Worm (Caenorhabditis elegans): ENCODE measurements around the gene C16A11.7.

The C16A11.7 gene

ce11 chrII:4235959-4236358 is 20.8 kb downstream of the C16A11.7 start, which contains the start of gene fbxc-43:
Gene fbxc-43 (minus strand): TSS chrII:4235996.
- TF ChIP-seq M03D4.4 (tag; optimal IDR thresholded peaks at IDR 0.05) (no peak), sem-2 (GFP tag; optimal IDR thresholded peaks at IDR 0.05) (no peak), nhr-28 (tag; optimal IDR thresholded peaks at IDR 0.05) (no peak)

ce11 chrII:4230816-4231435 is 25.8 kb downstream of the C16A11.7 start, which contains the start of gene C16A11.10:
Gene C16A11.10 (plus strand): TSS chrII:4231385.
- TF ChIP-seq nhr-28 (tag; optimal IDR thresholded peaks at IDR 0.05), result no peak
- no peak for TF ChIP-seq nhr-12 (tag; optimal IDR thresholded peaks at IDR 0.05)
- TF ChIP-seq flh-1 (GFP tag; optimal IDR thresholded peaks at IDR 0.05), result no peak
- TF ChIP-seq M03D4.4 (tag; optimal IDR thresholded peaks at IDR 0.05), result no peak
- TF ChIP-seq unc-62 (GFP tag; optimal IDR thresholded peaks at IDR 0.05), result no peak
- TF ChIP-seq unc-39 (tag; optimal IDR thresholded peaks at IDR 0.05), result no peak
- TF ChIP-seq zip-8 (tag; optimal IDR thresholded peaks at IDR 0.05), result no peak

ce11 chrII:4229106-4229708 is 27.5 kb downstream of the C16A11.7 start, which contains the start of gene C16A11.3:
Gene C16A11.3 (plus strand): TSS chrII:4229545.
- TF ChIP-seq mab-5 (tag; optimal IDR thresholded peaks at IDR 0.05) (no peak), flh-1 (GFP tag; optimal IDR thresholded peaks at IDR 0.05) (no peak), M03D4.4 (tag; optimal IDR thresholded peaks at IDR 0.05) (no peak), ces-1 (GFP tag; optimal IDR thresholded peaks at IDR 0.05) (no peak), elt-3 (tag; optimal IDR thresholded peaks at IDR 0.05) (no peak), zip-8 (tag; optimal IDR thresholded peaks at IDR 0.05) (no peak), mep-1 (tag; optimal IDR thresholded peaks at IDR 0.05) (no peak), blmp-1 (tag; optimal IDR thresholded peaks at IDR 0.05) (no peak), tbx-8 (GFP tag; optimal IDR thresholded peaks at IDR 0.05) (no peak), ceh-83 (GFP tag; optimal IDR thresholded peaks at IDR 0.05) (no peak), nhr-237 (tag; optimal IDR thresholded peaks at IDR 0.05) (no peak), lsy-2 (tag; optimal IDR thresholded peaks at IDR 0.05) (no peak), drap-1 (GFP tag; optimal IDR thresholded peaks at IDR 0.05) (no peak)

- TF ChIP-seq nhr-237 (tag; optimal IDR thresholded peaks at IDR 0.05) (no peak), nhr-28 (tag; optimal IDR thresholded peaks at IDR 0.05) (no peak), mab-5 (tag; optimal IDR thresholded peaks at IDR 0.05) (no peak), mls-2 (tag; optimal IDR thresholded peaks at IDR 0.05) (no peak), ham-2 (GFP tag; optimal IDR thresholded peaks at IDR 0.05) (no peak), drap-1 (GFP tag; optimal IDR thresholded peaks at IDR 0.05) (no peak), sptf-1 (tag; optimal IDR thresholded peaks at IDR 0.05) (no peak), sem-2 (GFP tag; optimal IDR thresholded peaks at IDR 0.05) (no peak), lin-13 (tag; optimal IDR thresholded peaks at IDR 0.05) (no peak), unc-62 (GFP tag; optimal IDR thresholded peaks at IDR 0.05) (no peak), mep-1 (tag; optimal IDR thresholded peaks at IDR 0.05) (no peak), flh-1 (GFP tag; optimal IDR thresholded peaks at IDR 0.05) (no peak), lsy-2 (tag; optimal IDR thresholded peaks at IDR 0.05) (no peak), elt-1 (tag; optimal IDR thresholded peaks at IDR 0.05; ENCODE audit: borderline replicate concordance, insufficient read depth) (no peak), nhr-12 (tag; optimal IDR thresholded peaks at IDR 0.05) (no peak), cnd-1 (tag; optimal IDR thresholded peaks at IDR 0.05) (no peak), blmp-1 (tag; optimal IDR thresholded peaks at IDR 0.05) (no peak), ztf-11 (tag; optimal IDR thresholded peaks at IDR 0.05) (no peak)
These were observed 28.5 kb downstream of the C16A11.7 start for ce11 chrII:4228112-4228770.

- TF ChIP-seq ztf-11 (tag; optimal IDR thresholded peaks at IDR 0.05) (no peak), hlh-1 (tag; optimal IDR thresholded peaks at IDR 0.05) (no peak), unc-62 (GFP tag; optimal IDR thresholded peaks at IDR 0.05) (no peak), flh-1 (GFP tag; optimal IDR thresholded peaks at IDR 0.05) (no peak), mep-1 (tag; optimal IDR thresholded peaks at IDR 0.05) (no peak), snpc-4 (tag; optimal IDR thresholded peaks at IDR 0.05) (no peak), ham-2 (GFP tag; optimal IDR thresholded peaks at IDR 0.05) (no peak), blmp-1 (tag; optimal IDR thresholded peaks at IDR 0.05) (no peak), nhr-237 (tag; optimal IDR thresholded peaks at IDR 0.05) (no peak), elt-3 (tag; optimal IDR thresholded peaks at IDR 0.05) (no peak)
These were observed 30.1 kb downstream of the C16A11.7 start, which contains the start of gene C16A11.4 for ce11 chrII:4226598-4227096. Gene C16A11.4 (plus strand): TSS chrII:4227046.
